Fruit fly (Drosophila melanogaster): ENCODE data around the gene CG3078.
A peak's percentile ranks its signal among the peaks of the same experiment; 100 is the strongest.

CG3078 gene

DNA sequence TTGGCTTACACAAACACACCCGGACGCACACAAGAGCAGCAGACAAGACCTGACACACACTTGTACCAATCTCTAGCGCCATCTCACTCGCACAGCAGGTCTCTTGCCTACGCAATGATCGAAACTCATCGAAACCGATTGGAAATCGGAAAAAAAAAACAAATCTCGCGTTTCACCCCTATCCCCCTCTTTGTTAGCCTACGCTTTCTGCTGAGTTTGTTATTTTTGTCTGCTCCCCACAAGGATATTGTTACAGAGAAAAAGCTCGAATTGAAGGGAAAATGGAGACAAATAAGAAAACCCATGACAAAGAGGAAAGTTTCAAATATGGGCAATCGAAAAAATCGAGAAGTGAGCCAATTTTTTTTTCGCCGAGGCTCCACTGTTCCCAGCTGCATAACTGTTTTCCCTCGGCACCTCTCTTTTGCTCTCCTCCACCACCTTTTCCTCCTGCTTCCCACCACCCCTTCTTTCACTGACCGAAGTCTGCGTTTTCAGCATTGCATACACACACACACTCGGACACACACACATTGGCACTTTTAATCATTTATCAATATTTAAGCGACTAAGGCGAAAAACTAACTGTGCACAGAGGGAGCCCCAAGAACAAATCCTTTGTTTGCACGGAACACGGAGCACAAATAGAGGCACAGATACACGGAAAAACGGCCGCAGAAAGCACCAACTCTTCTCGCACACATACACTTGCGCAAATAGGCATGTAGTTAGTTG lies 10.3 kb upstream of the CG3078 start:
- TF ChIP-seq jim (GFP tag; optimal IDR thresholded peaks at IDR 0.05) (peak; percentile 73), ey (GFP tag; optimal IDR thresholded peaks at IDR 0.05) (peak; percentile 29), OdsH (GFP tag; optimal IDR thresholded peaks at IDR 0.05) (peak; percentile 23), br (GFP tag; optimal IDR thresholded peaks at IDR 0.05) (peak; percentile 16), dsf (GFP tag; optimal IDR thresholded peaks at IDR 0.05; ENCODE audit: borderline replicate concordance) (no peak), brk (GFP tag; optimal IDR thresholded peaks at IDR 0.05) (no peak), Dfd (GFP tag; optimal IDR thresholded peaks at IDR 0.05) (no peak), GATAd (GFP tag; optimal IDR thresholded peaks at IDR 0.05) (no peak), CG32264 (GFP tag; optimal IDR thresholded peaks at IDR 0.05) (no peak), psq (GFP tag; optimal IDR thresholded peaks at IDR 0.05) (peak; percentile 30), Rel (GFP tag; optimal IDR thresholded peaks at IDR 0.05) (no peak), Rel (tag; optimal IDR thresholded peaks at IDR 0.05) (no peak), Hr83 (GFP tag; optimal IDR thresholded peaks at IDR 0.05; ENCODE audit: poor library complexity, severe bottlenecking) (no peak), h (GFP tag; optimal IDR thresholded peaks at IDR 0.05) (peak; percentile 49), CrebA (GFP tag; optimal IDR thresholded peaks at IDR 0.05; ENCODE audit: borderline replicate concordance) (no peak), lola (GFP tag; optimal IDR thresholded peaks at IDR 0.05) (no peak), rgr (GFP tag; optimal IDR thresholded peaks at IDR 0.05) (no peak), Hr78 (GFP tag; optimal IDR thresholded peaks at IDR 0.05) (no peak), CG9705 (GFP tag; optimal IDR thresholded peaks at IDR 0.05) (no peak), woc (GFP tag; optimal IDR thresholded peaks at IDR 0.05) (no peak), HLH106 (tag; optimal IDR thresholded peaks at IDR 0.05) (no peak), tai (GFP tag; optimal IDR thresholded peaks at IDR 0.05) (no peak), Sp1 (GFP tag; optimal IDR thresholded peaks at IDR 0.05) (peak; percentile 3), Mio (GFP tag; optimal IDR thresholded peaks at IDR 0.05) (no peak), pan (optimal IDR thresholded peaks at IDR 0.05) (no peak), foxo (GFP tag; optimal IDR thresholded peaks at IDR 0.05) (peak in 1 of 2 experiments; percentile 63), dmrt93B (GFP tag; optimal IDR thresholded peaks at IDR 0.05) (no peak), N (GFP tag; optimal IDR thresholded peaks at IDR 0.05) (no peak), Jra (GFP tag; optimal IDR thresholded peaks at IDR 0.05) (no peak), fru (GFP tag; optimal IDR thresholded peaks at IDR 0.05) (peak; percentile 57), Myc (optimal IDR thresholded peaks at IDR 0.05) (no peak), Hnf4 (GFP tag; optimal IDR thresholded peaks at IDR 0.05) (no peak), dl (GFP tag; optimal IDR thresholded peaks at IDR 0.05; ENCODE audit: insufficient read depth in 1 of 2, partially characterized antibody in 2 of 2) (no peak), Dif (GFP tag; optimal IDR thresholded peaks at IDR 0.05; ENCODE audit: partially characterized antibody) (no peak), Vsx2 (GFP tag; optimal IDR thresholded peaks at IDR 0.05; ENCODE audit: partially characterized antibody) (no peak), Abd-B (GFP tag; optimal IDR thresholded peaks at IDR 0.05) (no peak), sage (GFP tag; optimal IDR thresholded peaks at IDR 0.05) (no peak), sv (GFP tag; optimal IDR thresholded peaks at IDR 0.05) (no peak), usp (GFP tag; optimal IDR thresholded peaks at IDR 0.05) (no peak)

DNA sequence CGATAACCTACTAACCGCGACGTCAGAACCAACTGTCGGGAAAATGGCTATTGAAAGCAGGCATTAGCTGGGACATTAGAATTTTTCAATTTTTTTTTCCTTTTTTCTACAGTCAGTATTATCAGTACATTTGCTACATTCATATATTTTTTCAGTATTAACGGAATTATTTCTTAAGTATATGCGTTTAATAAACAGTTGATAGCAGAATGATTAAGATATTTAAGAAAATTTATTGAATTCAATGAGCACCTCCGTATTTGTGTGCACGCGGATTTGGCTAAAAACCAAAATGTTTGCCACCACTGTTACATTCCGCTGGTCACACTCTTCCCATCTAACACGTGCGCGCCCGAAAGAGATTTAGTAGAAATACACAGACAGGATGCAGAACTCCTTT lies 2.8 kb upstream of the CG3078 start, which contains the start of the genes temp and CG3071:
TSS of gene temp (minus strand) at position 5 of the 400 bp plus-strand sequence.
TSS of gene CG3071 (plus strand) at position 327 of the 400 bp plus-strand sequence.
- TF ChIP-seq Rel (GFP tag; optimal IDR thresholded peaks at IDR 0.05) (no peak), Rel (tag; optimal IDR thresholded peaks at IDR 0.05) (peak; percentile 39), fru (GFP tag; optimal IDR thresholded peaks at IDR 0.05) (peak; percentile 71), N (GFP tag; optimal IDR thresholded peaks at IDR 0.05) (no peak), Jra (GFP tag; optimal IDR thresholded peaks at IDR 0.05) (peak; percentile 54), jim (GFP tag; optimal IDR thresholded peaks at IDR 0.05) (no peak), dl (GFP tag; optimal IDR thresholded peaks at IDR 0.05; ENCODE audit: insufficient read depth in 1 of 2, partially characterized antibody in 2 of 2) (no peak), woc (GFP tag; optimal IDR thresholded peaks at IDR 0.05) (peak; percentile 92), OdsH (GFP tag; optimal IDR thresholded peaks at IDR 0.05) (peak; percentile 65), Hr83 (GFP tag; optimal IDR thresholded peaks at IDR 0.05; ENCODE audit: poor library complexity, severe bottlenecking) (no peak), Hr78 (GFP tag; optimal IDR thresholded peaks at IDR 0.05) (no peak), Mio (GFP tag; optimal IDR thresholded peaks at IDR 0.05) (no peak), sv (GFP tag; optimal IDR thresholded peaks at IDR 0.05) (peak; percentile 40), brk (GFP tag; optimal IDR thresholded peaks at IDR 0.05) (no peak), ey (GFP tag; optimal IDR thresholded peaks at IDR 0.05) (peak; percentile 73), Dfd (GFP tag; optimal IDR thresholded peaks at IDR 0.05) (no peak), usp (GFP tag; optimal IDR thresholded peaks at IDR 0.05) (no peak), Dif (GFP tag; optimal IDR thresholded peaks at IDR 0.05; ENCODE audit: partially characterized antibody) (no peak), br (GFP tag; optimal IDR thresholded peaks at IDR 0.05) (peak; percentile 59), lola (GFP tag; optimal IDR thresholded peaks at IDR 0.05) (no peak), CG32264 (GFP tag; optimal IDR thresholded peaks at IDR 0.05) (no peak), pan (optimal IDR thresholded peaks at IDR 0.05) (no peak), Myc (optimal IDR thresholded peaks at IDR 0.05) (peak; percentile 98), foxo (GFP tag; optimal IDR thresholded peaks at IDR 0.05) (peak in 1 of 2 experiments; percentile 79), HLH106 (tag; optimal IDR thresholded peaks at IDR 0.05) (peak; percentile 80), GATAd (GFP tag; optimal IDR thresholded peaks at IDR 0.05) (no peak), psq (GFP tag; optimal IDR thresholded peaks at IDR 0.05) (peak; percentile 58), CG9705 (GFP tag; optimal IDR thresholded peaks at IDR 0.05) (peak; percentile 71), Abd-B (GFP tag; optimal IDR thresholded peaks at IDR 0.05) (no peak), rgr (GFP tag; optimal IDR thresholded peaks at IDR 0.05) (peak; percentile 62), dmrt93B (GFP tag; optimal IDR thresholded peaks at IDR 0.05) (peak; percentile 58), Hnf4 (GFP tag; optimal IDR thresholded peaks at IDR 0.05) (no peak), sage (GFP tag; optimal IDR thresholded peaks at IDR 0.05) (no peak), tai (GFP tag; optimal IDR thresholded peaks at IDR 0.05) (no peak), h (GFP tag; optimal IDR thresholded peaks at IDR 0.05) (peak; percentile 71), CrebA (GFP tag; optimal IDR thresholded peaks at IDR 0.05; ENCODE audit: borderline replicate concordance) (no peak), dsf (GFP tag; optimal IDR thresholded peaks at IDR 0.05; ENCODE audit: borderline replicate concordance) (no peak), Vsx2 (GFP tag; optimal IDR thresholded peaks at IDR 0.05; ENCODE audit: partially characterized antibody) (no peak), Sp1 (GFP tag; optimal IDR thresholded peaks at IDR 0.05) (peak; percentile 65)

Data from whole organism, wandering third instar larva.